Fruit fly (Drosophila melanogaster): ENCODE results near the gene gudu.

gudu gene

dm6 chr2L:7411947-7412621 is 23.8 kb downstream of the gudu start, which contains the start of gene chm (continued):
- no peak for TF ChIP-seq aop (GFP tag; IDR thresholded peaks at IDR 0.05)
- peak; percentile 45 for TF ChIP-seq CG34376 (GFP tag; optimal IDR thresholded peaks at IDR 0.05)
- TF ChIP-seq pum (GFP tag; optimal IDR thresholded peaks at IDR 0.05), result peak; percentile 3
- peak; percentile 57 for TF ChIP-seq CG30403 (GFP tag; optimal IDR thresholded peaks at IDR 0.05)
- no peak for TF ChIP-seq dmrt99B (tag; optimal IDR thresholded peaks at IDR 0.05)
- no peak for TF ChIP-seq rib (GFP tag; IDR thresholded peaks at IDR 0.05)
- peak; percentile 87 for TF ChIP-seq CG34224 (GFP tag; IDR thresholded peaks at IDR 0.05; ENCODE audit: partially characterized antibody)
- no peak for TF ChIP-seq CG3407 (GFP tag; optimal IDR thresholded peaks at IDR 0.05)
- TF ChIP-seq CG18619 (GFP tag; optimal IDR thresholded peaks at IDR 0.05), result no peak
- peak; percentile 35 for TF ChIP-seq CG18599 (GFP tag; optimal IDR thresholded peaks at IDR 0.05)
- TF ChIP-seq CG8388 (GFP tag; optimal IDR thresholded peaks at IDR 0.05), result no peak
- no peak for TF ChIP-seq CG4328 (GFP tag; optimal IDR thresholded peaks at IDR 0.05)
- TF ChIP-seq seq (GFP tag; IDR thresholded peaks at IDR 0.05), result no peak
- TF ChIP-seq cg (GFP tag; optimal IDR thresholded peaks at IDR 0.05), result no peak
- TF ChIP-seq dan (GFP tag; IDR thresholded peaks at IDR 0.05), result no peak
- no peak for TF ChIP-seq ac (GFP tag; optimal IDR thresholded peaks at IDR 0.05)
- no peak for TF ChIP-seq CG31365 (tag; optimal IDR thresholded peaks at IDR 0.05)
- peak; percentile 55 for TF ChIP-seq CG30020 (tag; optimal IDR thresholded peaks at IDR 0.05)
- TF ChIP-seq cas (GFP tag; IDR thresholded peaks at IDR 0.05), result no peak
- no peak for TF ChIP-seq en (GFP tag; optimal IDR thresholded peaks at IDR 0.05)
- peak; percentile 11 for TF ChIP-seq Side (GFP tag; optimal IDR thresholded peaks at IDR 0.05)
- TF ChIP-seq CG4707 (GFP tag; optimal IDR thresholded peaks at IDR 0.05), result no peak
- no peak for TF ChIP-seq Gsc (GFP tag; IDR thresholded peaks at IDR 0.05)
- TF ChIP-seq klu (GFP tag; IDR thresholded peaks at IDR 0.05), result no peak
- peak; percentile 65 for TF ChIP-seq MESR4 (GFP tag; optimal IDR thresholded peaks at IDR 0.05)
- TF ChIP-seq CG18764 (GFP tag; optimal IDR thresholded peaks at IDR 0.05), result no peak
- no peak for TF ChIP-seq sima (GFP tag; optimal IDR thresholded peaks at IDR 0.05)
- TF ChIP-seq CG9215 (GFP tag; IDR thresholded peaks at IDR 0.05), result no peak
- no peak for TF ChIP-seq crp (GFP tag; optimal IDR thresholded peaks at IDR 0.05)
- no peak for TF ChIP-seq eve (GFP tag; optimal IDR thresholded peaks at IDR 0.05)
- TF ChIP-seq stc (GFP tag; IDR thresholded peaks at IDR 0.05), result no peak
- TF ChIP-seq Camta (GFP tag; optimal IDR thresholded peaks at IDR 0.05), result no peak
- TF ChIP-seq CG11456 (GFP tag; IDR thresholded peaks at IDR 0.05), result no peak; the same call in 2 of the 3 replicates
- TF ChIP-seq CG15269 (tag; optimal IDR thresholded peaks at IDR 0.05), result no peak
- peak; percentile 7 for TF ChIP-seq gro (GFP tag; optimal IDR thresholded peaks at IDR 0.05)
- no peak for TF ChIP-seq CTCF (GFP tag; optimal IDR thresholded peaks at IDR 0.05)
- no peak for TF ChIP-seq wek (GFP tag; optimal IDR thresholded peaks at IDR 0.05)
- no peak for TF ChIP-seq CG17912 (GFP tag; optimal IDR thresholded peaks at IDR 0.05)
- peak; percentile 6 for TF ChIP-seq Lhr (GFP tag; optimal IDR thresholded peaks at IDR 0.05)
- no peak for TF ChIP-seq gcm (GFP tag; optimal IDR thresholded peaks at IDR 0.05)
- TF ChIP-seq Fer1 (GFP tag; optimal IDR thresholded peaks at IDR 0.05), result peak; percentile 21
- peak; percentile 67 for TF ChIP-seq CG2120 (GFP tag; optimal IDR thresholded peaks at IDR 0.05)
- TF ChIP-seq CG3847 (GFP tag; IDR thresholded peaks at IDR 0.05), result peak; percentile 76
- no peak for TF ChIP-seq CG12236 (GFP tag; optimal IDR thresholded peaks at IDR 0.05)
- TF ChIP-seq luna (GFP tag; optimal IDR thresholded peaks at IDR 0.05), result peak; percentile 18
- no peak for TF ChIP-seq Hr39 (optimal IDR thresholded peaks at IDR 0.05)
- TF ChIP-seq Dref (GFP tag; IDR thresholded peaks at IDR 0.05), result peak; percentile 56
- TF ChIP-seq CG1529 (GFP tag; optimal IDR thresholded peaks at IDR 0.05), result no peak
- TF ChIP-seq CG16779 (GFP tag; IDR thresholded peaks at IDR 0.05), result no peak
- TF ChIP-seq onecut (GFP tag; IDR thresholded peaks at IDR 0.05), result no peak
- TF ChIP-seq CG6813 (GFP tag; optimal IDR thresholded peaks at IDR 0.05), result no peak
- TF ChIP-seq Oaz (GFP tag; IDR thresholded peaks at IDR 0.05), result no peak

Data from whole organism, embryonic.